Fruit fly (Drosophila melanogaster): ENCODE results near the gene CG7655.

CG7655 gene

dm6 chr3R:17655040-17655439 is 27.4 kb upstream of the CG7655 start (continued):
- TF ChIP-seq lov (optimal IDR thresholded peaks at IDR 0.05) (no peak), lov (GFP tag; IDR thresholded peaks at IDR 0.05) (peak; percentile 77; the same call in 2 of the 3 replicates), Usf (GFP tag; optimal IDR thresholded peaks at IDR 0.05) (no peak), HLHmδ (GFP tag; optimal IDR thresholded peaks at IDR 0.05) (peak; percentile 88), CG2120 (GFP tag; optimal IDR thresholded peaks at IDR 0.05) (no peak), HmgZ (tag; optimal IDR thresholded peaks at IDR 0.05) (no peak), Dfd (GFP tag; optimal IDR thresholded peaks at IDR 0.05) (no peak), Xrp1 (GFP tag; IDR thresholded peaks at IDR 0.05) (no peak), abd-A (tag; optimal IDR thresholded peaks at IDR 0.05) (no peak), bcd (GFP tag; optimal IDR thresholded peaks at IDR 0.05) (peak; percentile 3), CG7786 (GFP tag; optimal IDR thresholded peaks at IDR 0.05) (no peak), dysf (GFP tag; IDR thresholded peaks at IDR 0.05) (no peak), ap (GFP tag; IDR thresholded peaks at IDR 0.05) (0 out of 2 replicates have a peak, but pooled peaks have one; percentile 21), CG13296 (GFP tag; optimal IDR thresholded peaks at IDR 0.05) (peak; percentile 13), insv (GFP tag; optimal IDR thresholded peaks at IDR 0.05) (no peak), eve (GFP tag; optimal IDR thresholded peaks at IDR 0.05) (no peak), tx (GFP tag; optimal IDR thresholded peaks at IDR 0.05) (no peak), slp2 (GFP tag; optimal IDR thresholded peaks at IDR 0.05) (no peak), CG4404 (GFP tag; IDR thresholded peaks at IDR 0.05) (no peak), CG10431 (GFP tag; optimal IDR thresholded peaks at IDR 0.05) (peak; percentile 27), Bgb (GFP tag; IDR thresholded peaks at IDR 0.05; ENCODE audit: partially characterized antibody) (no peak), CG9876 (GFP tag; optimal IDR thresholded peaks at IDR 0.05) (no peak), Dip3 (GFP tag; optimal IDR thresholded peaks at IDR 0.05) (no peak), chm (GFP tag; IDR thresholded peaks at IDR 0.05) (peak; percentile 67), lab (GFP tag; optimal IDR thresholded peaks at IDR 0.05) (peak; percentile 30), D19B (GFP tag; optimal IDR thresholded peaks at IDR 0.05) (no peak), CG3163 (GFP tag; optimal IDR thresholded peaks at IDR 0.05) (no peak)

- TF ChIP-seq bbx (GFP tag; IDR thresholded peaks at IDR 0.05; ENCODE audit: partially characterized antibody) = no peak
- TF ChIP-seq sens-2 (GFP tag; IDR thresholded peaks at IDR 0.05) = no peak
- TF ChIP-seq CG12299 (tag; optimal IDR thresholded peaks at IDR 0.05) = no peak
- no peak for TF ChIP-seq CG43689 (GFP tag; IDR thresholded peaks at IDR 0.05)
- no peak for TF ChIP-seq vvl (GFP tag; IDR thresholded peaks at IDR 0.05)
- 0 out of 3 replicates have a peak, but pooled peaks have one; percentile 17 for TF ChIP-seq CG7963 (GFP tag; IDR thresholded peaks at IDR 0.05; ENCODE audit: partially characterized antibody)
- no peak for TF ChIP-seq fu2 (GFP tag; optimal IDR thresholded peaks at IDR 0.05)
- peak; percentile 89 for TF ChIP-seq Bdp1 (GFP tag; optimal IDR thresholded peaks at IDR 0.05)
- no peak for TF ChIP-seq twi (tag; optimal IDR thresholded peaks at IDR 0.05)
- peak; percentile 47; the same call in 1 of the 3 replicates for TF ChIP-seq CG16813 (GFP tag; IDR thresholded peaks at IDR 0.05; ENCODE audit: partially characterized antibody)
- TF ChIP-seq dmrt99B (tag; optimal IDR thresholded peaks at IDR 0.05) = no peak
- TF ChIP-seq esg (GFP tag; conservative IDR thresholded peaks at IDR 0.05) = no peak
- TF ChIP-seq sima (GFP tag; optimal IDR thresholded peaks at IDR 0.05) = no peak
- no peak for TF ChIP-seq wor (GFP tag; IDR thresholded peaks at IDR 0.05)
- TF ChIP-seq Bgb (GFP tag; IDR thresholded peaks at IDR 0.05; ENCODE audit: partially characterized antibody) = 0 out of 2 replicates have a peak, but pooled peaks have one; percentile 18
- no peak for TF ChIP-seq Mad (GFP tag; optimal IDR thresholded peaks at IDR 0.05)
- no peak for TF ChIP-seq Ets97D (GFP tag; optimal IDR thresholded peaks at IDR 0.05)
- 0 out of 2 replicates have a peak, but pooled peaks have one; percentile 12 for TF ChIP-seq ato (GFP tag; IDR thresholded peaks at IDR 0.05; ENCODE audit: partially characterized antibody)
- TF ChIP-seq CG6791 (GFP tag; IDR thresholded peaks at IDR 0.05; ENCODE audit: partially characterized antibody) = peak; percentile 48; the same call in 1 of the 3 replicates
- TF ChIP-seq NFAT (GFP tag; IDR thresholded peaks at IDR 0.05) = no peak
- no peak for TF ChIP-seq zfh2 (GFP tag; optimal IDR thresholded peaks at IDR 0.05)
- TF ChIP-seq Meics (GFP tag; optimal IDR thresholded peaks at IDR 0.05) = no peak
- TF ChIP-seq nerfin-2 (GFP tag; IDR thresholded peaks at IDR 0.05; ENCODE audit: partially characterized antibody) = 0 out of 2 replicates have a peak, but pooled peaks have one; percentile 27
- 0 out of 3 replicates have a peak, but pooled peaks have one; percentile 48 for TF ChIP-seq HLH4C (GFP tag; IDR thresholded peaks at IDR 0.05; ENCODE audit: partially characterized antibody)
- no peak for TF ChIP-seq CG5245 (GFP tag; optimal IDR thresholded peaks at IDR 0.05)
- no peak for TF ChIP-seq klu (GFP tag; IDR thresholded peaks at IDR 0.05)
Observed at dm6 chr3R:17656923-17657322, 25.5 kb upstream of the CG7655 start.
